ENCODE assay signal across 2 fruit fly cellular contexts in the genomic region with DNA sequence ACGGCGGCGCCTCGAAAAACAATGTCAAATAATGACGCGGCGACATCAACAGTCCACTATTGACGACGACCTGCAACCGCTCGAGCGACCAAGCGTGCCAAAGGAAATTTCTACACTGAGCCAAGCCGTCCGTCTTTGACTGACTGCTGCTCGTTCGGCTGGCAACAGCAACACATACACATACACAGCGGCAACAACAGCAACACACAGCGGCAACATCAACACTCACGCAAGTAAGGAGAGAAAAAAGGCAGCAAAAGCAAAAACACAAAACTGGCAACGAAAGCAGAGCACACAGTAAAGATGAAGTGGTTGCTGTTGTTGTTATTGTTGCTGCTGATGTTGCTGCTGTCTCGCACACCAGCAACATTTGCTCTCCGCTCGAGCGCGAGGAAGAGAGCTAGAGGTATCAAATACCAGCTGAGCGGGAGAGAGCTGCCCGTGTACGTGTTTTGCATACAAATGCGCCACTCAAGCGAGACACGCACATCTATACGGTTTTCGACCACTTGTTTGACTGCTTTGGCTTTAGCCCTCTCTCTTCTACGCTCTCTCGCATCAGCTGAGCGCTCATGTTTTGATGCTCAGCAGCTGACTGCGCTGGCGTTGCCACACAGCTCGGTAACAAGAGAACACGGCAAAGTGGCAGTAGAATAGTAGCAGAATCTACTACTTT.
TF ChIP-seq lines count a peak whose summit lies in the region.

No protein-coding gene starts in this region.

TF ChIP-seq in whole organism, embryonic, 481 proteins besides CTCF, POLR2A, EP300 and RAD21 (continued from another document and continues in another):
- TF ChIP-seq D (optimal IDR thresholded peaks at IDR 0.05; lab: Kevin White, UChicago) (peak; percentile 92), D (GFP tag; optimal IDR thresholded peaks at IDR 0.05; lab: Kevin White, UChicago) (no peak), lilli (GFP tag; optimal IDR thresholded peaks at IDR 0.05; lab: Kevin White, UChicago) (no peak), CG1603 (tag; optimal IDR thresholded peaks at IDR 0.05; lab: Kevin White, UChicago) (no peak), CG11723 (GFP tag; optimal IDR thresholded peaks at IDR 0.05; lab: Kevin White, UChicago) (no peak), CG30020 (tag; optimal IDR thresholded peaks at IDR 0.05; lab: Kevin White, UChicago) (no peak), Awh (GFP tag; IDR thresholded peaks at IDR 0.05; lab: Robert Waterston, UW) (no peak), seq (GFP tag; IDR thresholded peaks at IDR 0.05; lab: Robert Waterston, UW) (no peak), Chrac-16 (GFP tag; optimal IDR thresholded peaks at IDR 0.05; lab: Kevin White, UChicago) (no peak), ac (GFP tag; optimal IDR thresholded peaks at IDR 0.05; lab: Kevin White, UChicago) (no peak), Ravus (GFP tag; IDR thresholded peaks at IDR 0.05; lab: Robert Waterston, UW) (no peak), CG11093 (GFP tag; IDR thresholded peaks at IDR 0.05; lab: Robert Waterston, UW) (no peak), zen2 (GFP tag; IDR thresholded peaks at IDR 0.05; lab: Robert Waterston, UW; ENCODE audit: partially characterized antibody) (peak; percentile 95), CG14667 (GFP tag; IDR thresholded peaks at IDR 0.05; lab: Robert Waterston, UW) (no peak), schlank (tag; optimal IDR thresholded peaks at IDR 0.05; lab: Kevin White, UChicago) (no peak), ranshi (GFP tag; IDR thresholded peaks at IDR 0.05; lab: Robert Waterston, UW) (no peak), Hey (tag; optimal IDR thresholded peaks at IDR 0.05; lab: Kevin White, UChicago) (no peak), Opbp (GFP tag; IDR thresholded peaks at IDR 0.05; lab: Robert Waterston, UW; ENCODE audit: partially characterized antibody) (peak; percentile 40; the same call in 1 of the 3 replicates), CG30431 (GFP tag; optimal IDR thresholded peaks at IDR 0.05; lab: Kevin White, UChicago) (no peak), CG8478 (optimal IDR thresholded peaks at IDR 0.05; lab: Kevin White, UChicago) (peak; percentile 93), CG31365 (tag; optimal IDR thresholded peaks at IDR 0.05; lab: Kevin White, UChicago) (peak; percentile 32), ken (GFP tag; IDR thresholded peaks at IDR 0.05; lab: Robert Waterston, UW) (0 out of 3 replicates have a peak, but pooled peaks have one; percentile 40), CG3847 (GFP tag; IDR thresholded peaks at IDR 0.05; lab: Robert Waterston, UW) (no peak), CG2129 (GFP tag; IDR thresholded peaks at IDR 0.05; lab: Robert Waterston, UW; ENCODE audit: partially characterized antibody) (peak; percentile 16; the same call in 1 of the 2 replicates), dpn (GFP tag; optimal IDR thresholded peaks at IDR 0.05; lab: Kevin White, UChicago) (peak in 1 of 2 experiments; percentile 10), pita (GFP tag; optimal IDR thresholded peaks at IDR 0.05; lab: Kevin White, UChicago) (no peak), CG2120 (GFP tag; optimal IDR thresholded peaks at IDR 0.05; lab: Kevin White, UChicago) (no peak), mam (GFP tag; optimal IDR thresholded peaks at IDR 0.05; lab: Kevin White, UChicago) (no peak), CG32772 (GFP tag; IDR thresholded peaks at IDR 0.05; lab: Robert Waterston, UW) (no peak), dan (GFP tag; IDR thresholded peaks at IDR 0.05; lab: Robert Waterston, UW) (no peak), gsb (GFP tag; IDR thresholded peaks at IDR 0.05; lab: Robert Waterston, UW) (no peak), Hmx (GFP tag; optimal IDR thresholded peaks at IDR 0.05; lab: Kevin White, UChicago) (no peak), CG6765 (GFP tag; optimal IDR thresholded peaks at IDR 0.05; lab: Kevin White, UChicago) (peak; percentile 48), CG12659 (GFP tag; optimal IDR thresholded peaks at IDR 0.05; lab: Kevin White, UChicago) (peak; percentile 5), fd3F (GFP tag; optimal IDR thresholded peaks at IDR 0.05; lab: Kevin White, UChicago) (no peak), Scr (GFP tag; IDR thresholded peaks at IDR 0.05; lab: Robert Waterston, UW; ENCODE audit: partially characterized antibody) (peak; percentile 55), p53 (GFP tag; optimal IDR thresholded peaks at IDR 0.05; lab: Kevin White, UChicago) (no peak), vvl (GFP tag; IDR thresholded peaks at IDR 0.05; lab: Robert Waterston, UW) (peak; percentile 85; the same call in 1 of the 2 replicates), CG1233 (GFP tag; optimal IDR thresholded peaks at IDR 0.05; lab: Kevin White, UChicago) (no peak), abd-A (tag; optimal IDR thresholded peaks at IDR 0.05; lab: Kevin White, UChicago) (peak; percentile 88), trh (GFP tag; optimal IDR thresholded peaks at IDR 0.05; lab: Kevin White, UChicago) (no peak), BEAF-32 (GFP tag; optimal IDR thresholded peaks at IDR 0.05; lab: Kevin White, UChicago) (no peak), CG4854 (GFP tag; optimal IDR thresholded peaks at IDR 0.05; lab: Kevin White, UChicago) (no peak), CG10431 (GFP tag; optimal IDR thresholded peaks at IDR 0.05; lab: Kevin White, UChicago) (no peak), ap (GFP tag; IDR thresholded peaks at IDR 0.05; lab: Robert Waterston, UW) (no peak), hb (GFP tag; IDR thresholded peaks at IDR 0.05; lab: Robert Waterston, UW; ENCODE audit: partially characterized antibody) (no peak), CG3407 (GFP tag; optimal IDR thresholded peaks at IDR 0.05; lab: Kevin White, UChicago) (peak; percentile 1), CG13296 (GFP tag; optimal IDR thresholded peaks at IDR 0.05; lab: Kevin White, UChicago) (peak; percentile 44), Dek (tag; optimal IDR thresholded peaks at IDR 0.05; lab: Kevin White, UChicago) (peak; percentile 21), CG5953 (GFP tag; IDR thresholded peaks at IDR 0.05; lab: Robert Waterston, UW) (no peak), jigr1 (GFP tag; IDR thresholded peaks at IDR 0.05; lab: Robert Waterston, UW) (no peak), sqz (GFP tag; optimal IDR thresholded peaks at IDR 0.05; lab: Kevin White, UChicago) (peak; percentile 42), pb (GFP tag; optimal IDR thresholded peaks at IDR 0.05; lab: Kevin White, UChicago) (peak; percentile 12), CG17568 (GFP tag; optimal IDR thresholded peaks at IDR 0.05; lab: Kevin White, UChicago) (no peak), CG34422 (GFP tag; IDR thresholded peaks at IDR 0.05; lab: Robert Waterston, UW) (peak; percentile 51; the same call in 2 of the 3 replicates), trem (tag; optimal IDR thresholded peaks at IDR 0.05; lab: Kevin White, UChicago) (peak; percentile 14), CG7987 (GFP tag; optimal IDR thresholded peaks at IDR 0.05; lab: Kevin White, UChicago) (no peak), wek (GFP tag; optimal IDR thresholded peaks at IDR 0.05; lab: Kevin White, UChicago) (peak; percentile 1), hkb (optimal IDR thresholded peaks at IDR 0.05; lab: Kevin White, UChicago) (no peak), hkb (GFP tag; IDR thresholded peaks at IDR 0.05; lab: Robert Waterston, UW) (no peak; the same call in 1 of the 2 replicates), CG4282 (GFP tag; optimal IDR thresholded peaks at IDR 0.05; lab: Kevin White, UChicago) (peak; percentile 9), Hr78 (GFP tag; optimal IDR thresholded peaks at IDR 0.05; lab: Kevin White, UChicago) (peak in 1 of 2 experiments; percentile 66)

TF ChIP-seq in whole organism, prepupa, 60 proteins besides CTCF, POLR2A, EP300 and RAD21 (continued from another document):
- peak; percentile 20 for TF ChIP-seq CG8632 (GFP tag; optimal IDR thresholded peaks at IDR 0.05; lab: Kevin White, UChicago)
- peak; percentile 55 for TF ChIP-seq Ets96B (tag; optimal IDR thresholded peaks at IDR 0.05; lab: Kevin White, UChicago)
- peak; percentile 66; the same call in 2 of the 3 replicates for TF ChIP-seq eg (GFP tag; IDR thresholded peaks at IDR 0.05; lab: Robert Waterston, UW)
- peak; percentile 72 for TF ChIP-seq CG6854 (GFP tag; optimal IDR thresholded peaks at IDR 0.05; lab: Kevin White, UChicago)
- TF ChIP-seq Gug (GFP tag; IDR thresholded peaks at IDR 0.05; lab: Robert Waterston, UW): 0 out of 2 replicates have a peak, but pooled peaks have one; percentile 26
- TF ChIP-seq CG7368 (GFP tag; optimal IDR thresholded peaks at IDR 0.05; lab: Kevin White, UChicago): peak; percentile 43
- peak; percentile 83 for TF ChIP-seq dsx (GFP tag; optimal IDR thresholded peaks at IDR 0.05; lab: Kevin White, UChicago; ENCODE audit: poor library complexity, severe bottlenecking)
- peak; percentile 71 for TF ChIP-seq CG1621 (tag; optimal IDR thresholded peaks at IDR 0.05; lab: Kevin White, UChicago)
- TF ChIP-seq CG3032 (tag; optimal IDR thresholded peaks at IDR 0.05; lab: Kevin White, UChicago): peak; percentile 27
- TF ChIP-seq topi (GFP tag; optimal IDR thresholded peaks at IDR 0.05; lab: Kevin White, UChicago): peak; percentile 23
- peak; percentile 77 for TF ChIP-seq CG6276 (GFP tag; optimal IDR thresholded peaks at IDR 0.05; lab: Kevin White, UChicago)
